ENCODE assay signal across 2 fruit fly cellular contexts in genomic region chr3R:30775933-30776332, dm6.
TF ChIP-seq lines count a peak whose summit lies in the region.

No protein-coding gene starts in this region.

- no peak for TF ChIP-seq CTCF in whole organism, embryonic (GFP tag; optimal IDR thresholded peaks at IDR 0.05; lab: Kevin White, UChicago)

TF ChIP-seq in whole organism, embryonic, 481 proteins besides CTCF, POLR2A, EP300 and RAD21:
- TF ChIP-seq insv (GFP tag; optimal IDR thresholded peaks at IDR 0.05; lab: Kevin White, UChicago) (no peak), Opbp (GFP tag; IDR thresholded peaks at IDR 0.05; lab: Robert Waterston, UW; ENCODE audit: partially characterized antibody) (no peak), sens (GFP tag; lab: Kevin White, UChicago) (peak; percentile 36), CG4282 (GFP tag; optimal IDR thresholded peaks at IDR 0.05; lab: Kevin White, UChicago) (no peak), prd (optimal IDR thresholded peaks at IDR 0.05; lab: Kevin White, UChicago) (no peak), prd (GFP tag; IDR thresholded peaks at IDR 0.05; lab: Robert Waterston, UW) (0 out of 3 replicates have a peak, but pooled peaks have one; percentile 14), B-H2 (GFP tag; optimal IDR thresholded peaks at IDR 0.05; lab: Kevin White, UChicago) (no peak), nmo (GFP tag; optimal IDR thresholded peaks at IDR 0.05; lab: Kevin White, UChicago) (no peak)

TF ChIP-seq in whole organism, prepupa, 60 proteins besides CTCF, POLR2A, EP300 and RAD21:
- TF ChIP-seq svp (GFP tag; lab: Kevin White, UChicago) (peak; percentile 90), CG3032 (tag; optimal IDR thresholded peaks at IDR 0.05; lab: Kevin White, UChicago) (no peak)
